Comparison of ENCODE assay signal across 5 fruit fly cellular contexts in the genomic region with DNA sequence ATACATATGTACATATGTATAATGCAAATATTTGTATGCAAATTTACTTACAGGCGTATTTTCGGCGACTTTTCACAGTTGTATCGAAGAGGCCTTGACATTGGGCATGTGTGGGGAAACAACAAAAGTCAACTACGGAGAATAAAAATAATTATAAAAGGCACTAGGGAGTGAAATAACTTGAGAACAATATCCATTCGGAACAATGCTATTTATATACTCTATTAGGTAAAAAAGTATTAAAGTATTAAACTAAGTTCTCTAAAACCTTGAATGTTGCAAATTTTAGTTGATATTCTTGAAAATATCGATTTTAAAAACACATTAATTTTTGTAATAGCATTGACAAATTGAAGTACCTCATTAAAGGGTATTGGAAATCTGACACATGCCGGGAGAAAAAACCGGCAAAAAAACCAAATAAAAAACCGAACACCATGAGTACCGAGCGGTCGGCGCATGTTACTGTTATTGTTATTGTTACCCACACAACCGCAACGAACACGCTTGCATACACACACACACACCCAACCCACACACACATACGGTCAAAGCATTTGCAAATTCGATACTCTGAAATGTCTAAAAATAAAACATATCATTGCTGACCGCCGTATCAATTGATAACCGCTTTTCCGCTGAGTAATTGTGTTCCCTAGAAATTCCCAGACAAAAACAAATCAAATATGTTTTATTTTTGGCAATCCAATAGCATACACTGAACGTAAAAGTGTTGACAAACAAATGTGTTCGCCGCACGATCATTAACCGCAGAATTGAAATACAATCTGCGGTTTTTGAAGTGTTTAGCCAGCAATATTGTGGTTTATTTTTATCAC.
TF ChIP-seq lines count a peak whose summit lies in the region.

No protein-coding gene starts in this region.

- no peak for TF ChIP-seq CTCF in whole organism, embryonic (GFP tag; optimal IDR thresholded peaks at IDR 0.05; lab: Kevin White, UChicago)

TF ChIP-seq in whole organism, adult, 20 proteins besides CTCF, POLR2A, EP300 and RAD21 (continues in another document):
- TF ChIP-seq CG7045 (GFP tag; optimal IDR thresholded peaks at IDR 0.05; lab: Kevin White, UChicago) (peak; percentile 5), cic (GFP tag; optimal IDR thresholded peaks at IDR 0.05; lab: Kevin White, UChicago) (no peak), CG14711 (tag; optimal IDR thresholded peaks at IDR 0.05; lab: Kevin White, UChicago) (peak; percentile 22), pad (GFP tag; optimal IDR thresholded peaks at IDR 0.05; lab: Kevin White, UChicago) (peak; percentile 61), tj (GFP tag; optimal IDR thresholded peaks at IDR 0.05; lab: Kevin White, UChicago) (peak; percentile 79), Hr96 (GFP tag; optimal IDR thresholded peaks at IDR 0.05; lab: Kevin White, UChicago) (peak; percentile 26), CG7101 (tag; optimal IDR thresholded peaks at IDR 0.05; lab: Kevin White, UChicago) (peak; percentile 89), toe (GFP tag; optimal IDR thresholded peaks at IDR 0.05; lab: Kevin White, UChicago) (peak; percentile 17), ovo (GFP tag; optimal IDR thresholded peaks at IDR 0.05; lab: Kevin White, UChicago) (no peak), bab1 (GFP tag; optimal IDR thresholded peaks at IDR 0.05; lab: Kevin White, UChicago) (peak; percentile 90), CG1620 (GFP tag; optimal IDR thresholded peaks at IDR 0.05; lab: Kevin White, UChicago) (peak; percentile 39), CG12768 (GFP tag; optimal IDR thresholded peaks at IDR 0.05; lab: Kevin White, UChicago) (peak; percentile 19), Mnt (GFP tag; optimal IDR thresholded peaks at IDR 0.05; lab: Kevin White, UChicago) (peak; percentile 37), CG11617 (GFP tag; optimal IDR thresholded peaks at IDR 0.05; lab: Kevin White, UChicago) (peak; percentile 64), CG33017 (tag; optimal IDR thresholded peaks at IDR 0.05; lab: Kevin White, UChicago) (peak; percentile 92), cnc (optimal IDR thresholded peaks at IDR 0.05; lab: Kevin White, UChicago) (peak in 1 of 2 experiments; percentile 33)

TF ChIP-seq in whole organism, embryonic, 481 proteins besides CTCF, POLR2A, EP300 and RAD21 (continues in another document):
- TF ChIP-seq CG7987 (GFP tag; optimal IDR thresholded peaks at IDR 0.05; lab: Kevin White, UChicago) = peak; percentile 25
- TF ChIP-seq CG30403 (GFP tag; optimal IDR thresholded peaks at IDR 0.05; lab: Kevin White, UChicago) = peak; percentile 35
- TF ChIP-seq CG13775 (GFP tag; optimal IDR thresholded peaks at IDR 0.05; lab: Kevin White, UChicago) = peak; percentile 5
- TF ChIP-seq phol (tag; optimal IDR thresholded peaks at IDR 0.05; lab: Kevin White, UChicago) = peak; percentile 0
- peak; percentile 34; the same call in 1 of the 2 replicates for TF ChIP-seq CG14441 (GFP tag; IDR thresholded peaks at IDR 0.05; lab: Robert Waterston, UW)
- TF ChIP-seq CG8290 (GFP tag; optimal IDR thresholded peaks at IDR 0.05; lab: Kevin White, UChicago) = no peak
- TF ChIP-seq CG8290 (tag; optimal IDR thresholded peaks at IDR 0.05; lab: Kevin White, UChicago) = peak in 1 of 2 experiments; percentile 34
- TF ChIP-seq CG11504 (tag; optimal IDR thresholded peaks at IDR 0.05; lab: Kevin White, UChicago) = peak; percentile 32
- TF ChIP-seq cas (GFP tag; IDR thresholded peaks at IDR 0.05; lab: Robert Waterston, UW) = 0 out of 2 replicates have a peak, but pooled peaks have one; percentile 22
- TF ChIP-seq CG18599 (GFP tag; optimal IDR thresholded peaks at IDR 0.05; lab: Kevin White, UChicago) = peak; percentile 69
- peak; percentile 80 for TF ChIP-seq Med (GFP tag; lab: Kevin White, UChicago)
- no peak for TF ChIP-seq Sry-δ (GFP tag; optimal IDR thresholded peaks at IDR 0.05; lab: Kevin White, UChicago)
- TF ChIP-seq salm (tag; optimal IDR thresholded peaks at IDR 0.05; lab: Kevin White, UChicago) = no peak
- peak; percentile 35 for TF ChIP-seq CG7556 (GFP tag; optimal IDR thresholded peaks at IDR 0.05; lab: Kevin White, UChicago)
- peak; percentile 70 for TF ChIP-seq Rfx (GFP tag; IDR thresholded peaks at IDR 0.05; lab: Robert Waterston, UW)
- peak; percentile 9 for TF ChIP-seq CG33557 (GFP tag; optimal IDR thresholded peaks at IDR 0.05; lab: Kevin White, UChicago)

TF ChIP-seq in whole organism, prepupa, 60 proteins besides CTCF, POLR2A, EP300 and RAD21 (continues in another document):
- peak; percentile 76 for TF ChIP-seq cyc (GFP tag; optimal IDR thresholded peaks at IDR 0.05; lab: Kevin White, UChicago)
- no peak for TF ChIP-seq Hr38 (GFP tag; optimal IDR thresholded peaks at IDR 0.05; lab: Kevin White, UChicago)
- TF ChIP-seq Eip75B (GFP tag; optimal IDR thresholded peaks at IDR 0.05; lab: Kevin White, UChicago) = peak; percentile 71
- TF ChIP-seq Lpt (GFP tag; optimal IDR thresholded peaks at IDR 0.05; lab: Kevin White, UChicago) = peak; percentile 33
- peak; percentile 84 for TF ChIP-seq topi (GFP tag; optimal IDR thresholded peaks at IDR 0.05; lab: Kevin White, UChicago)
- TF ChIP-seq ss (GFP tag; optimal IDR thresholded peaks at IDR 0.05; lab: Kevin White, UChicago) = peak in 1 of 2 experiments; percentile 26
- TF ChIP-seq lz (GFP tag; optimal IDR thresholded peaks at IDR 0.05; lab: Kevin White, UChicago) = peak; percentile 84
- TF ChIP-seq dac (GFP tag; optimal IDR thresholded peaks at IDR 0.05; lab: Kevin White, UChicago) = no peak
- peak; percentile 32 for TF ChIP-seq CG7368 (GFP tag; optimal IDR thresholded peaks at IDR 0.05; lab: Kevin White, UChicago)
- TF ChIP-seq CG6163 (GFP tag; IDR thresholded peaks at IDR 0.05; lab: Robert Waterston, UW) = peak; percentile 66
- TF ChIP-seq CG11762 (GFP tag; optimal IDR thresholded peaks at IDR 0.05; lab: Kevin White, UChicago; ENCODE audit: insufficient read depth) = peak; percentile 3
- TF ChIP-seq pdm3 (GFP tag; optimal IDR thresholded peaks at IDR 0.05; lab: Kevin White, UChicago) = peak; percentile 41
- peak; percentile 28 for TF ChIP-seq CG3032 (tag; optimal IDR thresholded peaks at IDR 0.05; lab: Kevin White, UChicago)
- TF ChIP-seq eg (GFP tag; IDR thresholded peaks at IDR 0.05; lab: Robert Waterston, UW) = peak; percentile 66
- TF ChIP-seq CG15336 (GFP tag; IDR thresholded peaks at IDR 0.05; lab: Robert Waterston, UW) = peak; percentile 64
- TF ChIP-seq CG16779 (tag; optimal IDR thresholded peaks at IDR 0.05; lab: Kevin White, UChicago) = no peak
- peak; percentile 4 for TF ChIP-seq Eip93F (GFP tag; optimal IDR thresholded peaks at IDR 0.05; lab: Kevin White, UChicago)

TF ChIP-seq in whole organism, pupa, 21 proteins besides CTCF, POLR2A, EP300 and RAD21:
- TF ChIP-seq rn (GFP tag; IDR thresholded peaks at IDR 0.05; lab: Robert Waterston, UW) = no peak
- TF ChIP-seq Snoo (tag; optimal IDR thresholded peaks at IDR 0.05; lab: Kevin White, UChicago) = peak; percentile 76
- no peak for TF ChIP-seq Pif1B (GFP tag; optimal IDR thresholded peaks at IDR 0.05; lab: Kevin White, UChicago)
- peak; percentile 26; the same call in 1 of the 2 replicates for TF ChIP-seq CG32121 (GFP tag; IDR thresholded peaks at IDR 0.05; lab: Robert Waterston, UW)
- peak; percentile 11 for TF ChIP-seq CG17806 (tag; optimal IDR thresholded peaks at IDR 0.05; lab: Kevin White, UChicago)
- TF ChIP-seq CG9948 (tag; optimal IDR thresholded peaks at IDR 0.05; lab: Kevin White, UChicago) = peak; percentile 3
- peak; percentile 22 for TF ChIP-seq CG15710 (tag; optimal IDR thresholded peaks at IDR 0.05; lab: Kevin White, UChicago)
- no peak for TF ChIP-seq CG12605 (GFP tag; IDR thresholded peaks at IDR 0.05; lab: Robert Waterston, UW)
- TF ChIP-seq CG10348 (GFP tag; IDR thresholded peaks at IDR 0.05; lab: Robert Waterston, UW) = no peak
- peak; percentile 37 for TF ChIP-seq Pif1A (GFP tag; optimal IDR thresholded peaks at IDR 0.05; lab: Kevin White, UChicago)
- TF ChIP-seq Ets98B (GFP tag; IDR thresholded peaks at IDR 0.05; lab: Robert Waterston, UW) = peak; percentile 36; the same call in 1 of the 2 replicates
- peak; percentile 59; the same call in 2 of the 3 replicates for TF ChIP-seq CG4496 (GFP tag; IDR thresholded peaks at IDR 0.05; lab: Robert Waterston, UW)
- no peak for TF ChIP-seq fd96Ca (GFP tag; IDR thresholded peaks at IDR 0.05; lab: Robert Waterston, UW)
- peak; percentile 10 for TF ChIP-seq CG8301 (tag; optimal IDR thresholded peaks at IDR 0.05; lab: Kevin White, UChicago)
- TF ChIP-seq CG8159 (tag; optimal IDR thresholded peaks at IDR 0.05; lab: Kevin White, UChicago) = peak; percentile 54
- peak; percentile 27 for TF ChIP-seq CG14655 (GFP tag; optimal IDR thresholded peaks at IDR 0.05; lab: Kevin White, UChicago)
- no peak for TF ChIP-seq CG13204 (GFP tag; optimal IDR thresholded peaks at IDR 0.05; lab: Kevin White, UChicago)

TF ChIP-seq in whole organism, wandering third instar larva, 38 proteins besides CTCF, POLR2A, EP300 and RAD21 (continues in another document):
- TF ChIP-seq dmrt93B (GFP tag; optimal IDR thresholded peaks at IDR 0.05; lab: Kevin White, UChicago) (peak; percentile 52), GATAd (GFP tag; optimal IDR thresholded peaks at IDR 0.05; lab: Kevin White, UChicago) (no peak), Dfd (GFP tag; optimal IDR thresholded peaks at IDR 0.05; lab: Kevin White, UChicago) (peak; percentile 8), tai (GFP tag; optimal IDR thresholded peaks at IDR 0.05; lab: Kevin White, UChicago) (peak; percentile 55), rgr (GFP tag; optimal IDR thresholded peaks at IDR 0.05; lab: Kevin White, UChicago) (peak; percentile 78), woc (GFP tag; optimal IDR thresholded peaks at IDR 0.05; lab: Kevin White, UChicago) (peak; percentile 49), OdsH (GFP tag; optimal IDR thresholded peaks at IDR 0.05; lab: Kevin White, UChicago) (peak; percentile 82), Abd-B (GFP tag; optimal IDR thresholded peaks at IDR 0.05; lab: Kevin White, UChicago) (no peak), Dif (GFP tag; optimal IDR thresholded peaks at IDR 0.05; lab: Kevin White, UChicago; ENCODE audit: partially characterized antibody) (no peak), Vsx2 (GFP tag; optimal IDR thresholded peaks at IDR 0.05; lab: Kevin White, UChicago; ENCODE audit: partially characterized antibody) (no peak), Hnf4 (GFP tag; optimal IDR thresholded peaks at IDR 0.05; lab: Kevin White, UChicago) (peak; percentile 71), brk (GFP tag; optimal IDR thresholded peaks at IDR 0.05; lab: Kevin White, UChicago) (peak; percentile 59), Hr78 (GFP tag; optimal IDR thresholded peaks at IDR 0.05; lab: Kevin White, UChicago) (no peak), ey (GFP tag; optimal IDR thresholded peaks at IDR 0.05; lab: Kevin White, UChicago) (peak; percentile 66), CG32264 (GFP tag; optimal IDR thresholded peaks at IDR 0.05; lab: Kevin White, UChicago) (no peak), Jra (GFP tag; optimal IDR thresholded peaks at IDR 0.05; lab: Kevin White, UChicago) (peak; percentile 58), h (GFP tag; optimal IDR thresholded peaks at IDR 0.05; lab: Kevin White, UChicago) (peak; percentile 87), foxo (GFP tag; optimal IDR thresholded peaks at IDR 0.05; lab: Kevin White, UChicago) (peak in 1 of 2 experiments; percentile 86), Mio (GFP tag; optimal IDR thresholded peaks at IDR 0.05; lab: Kevin White, UChicago) (no peak), dsf (GFP tag; optimal IDR thresholded peaks at IDR 0.05; lab: Kevin White, UChicago; ENCODE audit: borderline replicate concordance) (no peak)
